Fruit fly (Drosophila melanogaster) whole organism, adult: ENCODE results near the gene CG43448.

Experiments used
- Hr96 ChIP-seq: fragments of 200-800 bp; sonication (Bioruptor generic); optimal IDR thresholded peaks from 2 replicates; lab custom pipeline; 2016; ENCODE audit warnings: missing biosample characterization, missing genetic modification characterization
- cnc ChIP-seq, 2 experiments: fragments of >200 bp; optimal IDR thresholded peaks; 2 replicates each; lab custom pipeline; 2017
- kay ChIP-seq: fragments of 200-800 bp; sonication (Bioruptor generic); peaks from one replicate; lab custom pipeline; 2016; ENCODE audit warnings: missing biosample characterization, missing genetic modification characterization, borderline replicate concordance
- toe ChIP-seq: fragments of 200-800 bp; sonication (Bioruptor generic); optimal IDR thresholded peaks from 2 replicates; lab custom pipeline; 2016; ENCODE audit warnings: missing biosample characterization, missing genetic modification characterization

- TF ChIP-seq Hr96 (GFP tag; lab: Kevin White, UChicago) (no peak), kay (GFP tag; lab: Kevin White, UChicago) (no peak), cnc (optimal IDR thresholded peaks at IDR 0.05; lab: Kevin White, UChicago) (no peak), toe (no peak)
Measured at dm6 chr3R:30283037-30283590, 45.6 kb upstream of the CG43448 start.
